Worm (Caenorhabditis elegans) whole organism, L4 larva: Measurements from ENCODE around the gene mig-39.

Source experiments
- F26F4.8 ChIP-seq: fragments of 200-800 bp; sonication (Bioruptor generic); conservative IDR thresholded peaks from 2 replicates; pipeline ENCODE4 v1.3.6; 2022; ENCODE audit warnings: missing genetic modification characterization, missing compliant biosample characterization
- F44E2.7 ChIP-seq: fragments of 200-800 bp; sonication (Bioruptor generic); IDR thresholded peaks from 2 replicates; pipeline ENCODE4 v2.1.2; 2022; ENCODE audit warnings: missing genetic modification characterization, missing compliant biosample characterization
- Y5F2A.4 ChIP-seq: fragments of 200-800 bp; sonication (Bioruptor generic); optimal IDR thresholded peaks from 2 replicates; lab custom pipeline; 2018; ENCODE audit warnings: mild to moderate bottlenecking, missing genetic modification characterization, missing compliant biosample characterization
- aha-1 ChIP-seq: fragments of 150-350 bp; peaks from one replicate; lab custom pipeline; 2014; ENCODE audit warnings: missing biosample characterization, missing genetic modification characterization
- aly-2 ChIP-seq: sonication (generic microtip); optimal IDR thresholded peaks from 2 replicates; lab custom pipeline; 2018; ENCODE audit warnings: missing biosample characterization, missing genetic modification characterization
- ceh-32 ChIP-seq: sonication (generic microtip); optimal IDR thresholded peaks from 2 replicates; lab custom pipeline; 2016; ENCODE audit warnings: mild to moderate bottlenecking, missing genetic modification characterization, missing compliant biosample characterization; ENCODE audit not compliant: poor library complexity
- dmd-9 ChIP-seq: fragments of 200-800 bp; sonication (Bioruptor generic); IDR thresholded peaks from 2 replicates; pipeline ENCODE4 v1.3.6; 2022; ENCODE audit warnings: missing genetic modification reagents, missing genetic modification characterization, missing compliant biosample characterization
- lin-13 ChIP-seq: fragments of 150-350 bp; optimal IDR thresholded peaks from 2 replicates; lab custom pipeline; 2014; ENCODE audit warnings: missing biosample characterization, missing genetic modification reagents, missing genetic modification characterization
- mdl-1 ChIP-seq, 2 experiments: fragments of 150-350 bp in 1 of 2; sonication (generic microtip) in 1 of 2; optimal IDR thresholded peaks; 2 replicates each; lab custom pipeline; 2014 to 2017; ENCODE audit warnings: missing biosample characterization in 2 of 2, missing genetic modification characterization in 2 of 2
- mep-1 ChIP-seq: fragments of 150-350 bp; sonication (generic microtip); optimal IDR thresholded peaks from 3 replicates; lab custom pipeline; 2014; ENCODE audit warnings: missing biosample characterization, missing genetic modification characterization
- nhr-102 ChIP-seq: sonication (generic microtip); optimal IDR thresholded peaks from 2 replicates; lab custom pipeline; 2016; ENCODE audit warnings: mild to moderate bottlenecking, missing genetic modification characterization, moderate library complexity, missing compliant biosample characterization
- nhr-76 ChIP-seq: fragments of 150-350 bp; optimal IDR thresholded peaks from 2 replicates; lab custom pipeline; 2014; ENCODE audit warnings: missing biosample characterization, missing genetic modification characterization
- pha-4 ChIP-seq, 2 experiments: fragments of 150-350 bp in 1 of 2; fragments of 200-800 bp in 1 of 2; sonication (Bioruptor generic) in 1 of 2; IDR thresholded peaks in 1 of 2; optimal IDR thresholded peaks in 1 of 2; 2 replicates each; pipeline versions ENCODE4 v1.3.6 to Lab custom; 2014 to 2022; ENCODE audit warnings: missing genetic modification characterization in 2 of 2, missing genetic modification reagents in 2 of 2, missing biosample characterization in 1 of 2, missing compliant biosample characterization in 1 of 2
- rbr-2 ChIP-seq: sonication (generic microtip); optimal IDR thresholded peaks from 2 replicates; lab custom pipeline; 2016; ENCODE audit warnings: missing genotype, missing genetic modification characterization, missing compliant biosample characterization
- tag-97 ChIP-seq: fragments of 200-800 bp; sonication (Bioruptor generic); IDR thresholded peaks from 2 replicates; pipeline ENCODE4 v1.3.6; 2022; ENCODE audit warnings: missing genetic modification characterization, missing compliant biosample characterization
- unc-62 ChIP-seq, 3 experiments: fragments of 150-350 bp in 1 of 3; sonication (generic microtip); optimal IDR thresholded peaks in 2 of 3; peaks in 1 of 3; 1 replicate in 1 of 3; 2 replicates in 2 of 3; lab custom pipeline; 2014 to 2017; ENCODE audit warnings: missing biosample characterization in 3 of 3, missing genetic modification characterization in 3 of 3, missing genetic modification reagents in 3 of 3, missing genotype in 1 of 3
- vab-7 ChIP-seq: fragments of 200-800 bp; sonication (Bioruptor generic); IDR thresholded peaks from 2 replicates; pipeline ENCODE4 v1.3.6; 2022; ENCODE audit warnings: missing genetic modification reagents, missing genetic modification characterization, missing compliant biosample characterization
- zip-11 ChIP-seq: fragments of 200-800 bp; sonication (Bioruptor generic); IDR thresholded peaks from 2 replicates; pipeline ENCODE4 v1.3.6; 2022; ENCODE audit warnings: missing genetic modification characterization, missing compliant biosample characterization

The mig-39 gene

ce11 chrIII:8519886-8520285, 53.1 kb downstream of the mig-39 start, which contains the start of gene ZC21.8 (continued):
- no peak for TF ChIP-seq nhr-102 (tag; lab: Kevin White, UChicago)

DNA sequence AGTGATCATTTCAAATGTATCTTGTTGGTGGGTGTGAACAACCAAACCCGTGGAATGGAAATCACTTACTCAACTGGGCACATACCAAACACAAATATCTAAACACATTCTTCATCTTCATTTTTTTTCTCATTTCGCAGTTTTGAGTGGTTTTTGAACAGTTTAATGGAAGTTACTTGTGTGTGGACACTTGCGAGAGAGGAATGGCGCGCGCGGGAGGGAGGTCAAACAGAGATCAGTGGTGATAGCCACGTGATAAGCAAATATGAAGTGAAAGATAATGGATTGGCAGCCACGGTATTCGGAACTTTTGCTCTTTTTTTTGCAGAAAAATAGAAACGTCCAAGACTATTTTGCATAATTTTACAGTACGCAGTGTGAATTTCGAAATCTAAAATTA, 53.8 kb downstream of the mig-39 start:
- TF ChIP-seq dmd-9 (GFP tag; lab: Robert Waterston, UW) (no peak), zip-11 (GFP tag; lab: Robert Waterston, UW) (no peak), nhr-102 (tag; lab: Kevin White, UChicago) (no peak)

- TF ChIP-seq ceh-32: no peak
- no peak for TF ChIP-seq aly-2 (tag; lab: Kevin White, UChicago)
- no peak for TF ChIP-seq mdl-1 (tag; optimal IDR thresholded peaks at IDR 0.05; lab: Kevin White, UChicago)
- TF ChIP-seq mep-1 (tag; lab: Kevin White, UChicago): no peak
- no peak for TF ChIP-seq tag-97 (GFP tag; lab: Robert Waterston, UW)
- no peak for TF ChIP-seq nhr-76 (tag; lab: Kevin White, UChicago)
- TF ChIP-seq pha-4 (GFP tag; IDR thresholded peaks at IDR 0.05; lab: Robert Waterston, UW): no peak
- peak; percentile 55 for TF ChIP-seq pha-4 (tag; optimal IDR thresholded peaks at IDR 0.05; lab: Kevin White, UChicago)
- no peak for TF ChIP-seq F26F4.8 (GFP tag; lab: Robert Waterston, UW)
- TF ChIP-seq unc-62 (GFP tag; optimal IDR thresholded peaks at IDR 0.05 in 1 of 2; lab: Kevin White, UChicago): peak in 1 of 2 experiments; percentile 93
- no peak for TF ChIP-seq unc-62 (tag; optimal IDR thresholded peaks at IDR 0.05; lab: Kevin White, UChicago)
- TF ChIP-seq vab-7 (GFP tag; lab: Robert Waterston, UW): no peak
- peak; percentile 54 for TF ChIP-seq aha-1 (tag; lab: Kevin White, UChicago)
- TF ChIP-seq, all 104 proteins: peak for 3
These were observed 55.0 kb downstream of the mig-39 start for ce11 chrIII:8521654-8522392.

DNA sequence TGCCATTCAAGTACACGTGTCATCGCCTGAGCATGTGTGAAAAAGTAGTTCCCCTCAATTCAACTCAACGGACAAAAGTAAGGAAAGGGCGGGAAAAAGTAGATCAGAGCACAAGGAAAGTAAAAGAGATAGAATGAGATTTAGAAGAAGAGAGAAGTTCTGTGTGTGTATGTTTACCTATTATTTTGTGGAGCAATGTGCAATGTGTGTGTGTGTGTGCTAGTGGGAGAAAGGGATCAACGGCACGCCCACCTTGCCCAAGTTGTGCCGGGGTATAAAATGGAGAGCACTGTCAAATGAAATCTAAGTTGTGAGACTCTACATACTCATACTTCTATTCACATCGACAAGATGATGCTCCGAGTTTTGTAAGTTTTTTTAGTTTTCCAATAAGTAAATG, 57.9 kb downstream of the mig-39 start, which contains the start of gene idpp-15:
Gene idpp-15 (plus strand): TSS at position 301 of the 400 bp plus-strand sequence.
- TF ChIP-seq F44E2.7 (GFP tag; lab: Robert Waterston, UW) (no peak), Y5F2A.4 (GFP tag; lab: Kevin White, UChicago) (no peak), lin-13 (GFP tag; lab: Kevin White, UChicago) (no peak), rbr-2 (tag; lab: Kevin White, UChicago) (no peak)
- TF ChIP-seq, all 104 proteins: peak for 0
